Worm (Caenorhabditis elegans): ENCODE measurements around the gene Y50D7A.3.

Y50D7A.3 gene

DNA sequence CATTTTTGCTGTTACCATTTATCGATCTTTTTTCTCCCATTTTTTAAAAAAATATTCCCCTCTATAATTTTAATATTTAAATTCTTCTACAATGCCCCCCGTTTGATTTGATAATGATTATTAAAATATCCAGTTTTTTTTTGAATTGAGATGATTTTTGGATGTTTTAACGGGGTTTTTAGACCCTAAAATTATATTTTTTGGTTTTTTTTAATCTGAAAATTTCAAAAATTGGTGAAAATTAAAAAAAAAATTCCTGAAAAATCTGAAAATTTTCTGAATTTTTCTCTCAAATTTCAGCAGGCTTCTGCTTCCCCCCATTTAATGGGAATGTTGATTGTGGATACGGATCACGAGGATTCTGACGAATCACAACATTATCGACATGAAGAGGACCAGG, at the start of gene Y50D7A.3:
TSS of gene Y50D7A.3 (plus strand) at position 301 of the 400 bp plus-strand sequence.
- TF ChIP-seq unc-39 (tag; optimal IDR thresholded peaks at IDR 0.05) (no peak), nhr-6 (tag; optimal IDR thresholded peaks at IDR 0.05) (no peak), F44E2.7 (GFP tag; IDR thresholded peaks at IDR 0.05) (no peak), fkh-10 (GFP tag; optimal IDR thresholded peaks at IDR 0.05) (no peak), mdt-29 (GFP tag; IDR thresholded peaks at IDR 0.05) (no peak), ztf-7 (tag; optimal IDR thresholded peaks at IDR 0.05) (no peak), rbr-2 (tag; optimal IDR thresholded peaks at IDR 0.05) (no peak), lin-38 (GFP tag; IDR thresholded peaks at IDR 0.05) (no peak), duxl-1 (tag; optimal IDR thresholded peaks at IDR 0.05; ENCODE audit: poor library complexity) (no peak), spr-1 (tag; optimal IDR thresholded peaks at IDR 0.05) (no peak), spr-3 (GFP tag; optimal IDR thresholded peaks at IDR 0.05) (no peak), madf-9 (GFP tag; conservative IDR thresholded peaks at IDR 0.05) (no peak), nhr-77 (tag; optimal IDR thresholded peaks at IDR 0.05) (no peak), vab-7 (GFP tag; IDR thresholded peaks at IDR 0.05) (no peak), lsy-2 (tag; optimal IDR thresholded peaks at IDR 0.05) (no peak), tag-97 (GFP tag; IDR thresholded peaks at IDR 0.05) (no peak)

DNA sequence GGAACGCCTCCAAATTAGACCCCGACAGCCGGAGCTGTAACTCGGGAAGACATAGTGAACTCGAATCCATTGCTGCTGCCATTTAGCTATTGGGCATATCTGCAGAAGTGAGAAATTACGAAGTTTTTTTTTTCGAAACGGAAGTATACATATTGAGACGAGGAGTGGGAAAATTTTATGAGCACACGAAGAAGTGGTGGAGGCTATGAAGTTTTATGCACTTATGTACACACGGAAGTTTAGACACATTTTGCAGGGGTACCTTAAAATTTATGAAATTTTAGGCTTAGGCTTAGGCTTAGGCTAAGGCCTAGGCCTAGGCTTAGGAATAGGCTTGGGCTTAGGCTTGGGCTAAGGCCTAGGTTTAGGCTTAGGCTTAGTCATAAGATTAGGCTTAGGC, 47.3 kb upstream of the Y50D7A.3 start, which contains the start of gene W10C4.1:
TSS of gene W10C4.1 (minus strand) at position 101 of the 400 bp plus-strand sequence.
- no peak for TF ChIP-seq aha-1 (tag)
- TF ChIP-seq nhr-111 (GFP tag; optimal IDR thresholded peaks at IDR 0.05), result no peak
- TF ChIP-seq madf-9 (GFP tag; conservative IDR thresholded peaks at IDR 0.05), result no peak
- TF ChIP-seq pqm-1 (tag; optimal IDR thresholded peaks at IDR 0.05), result no peak
- no peak for TF ChIP-seq nhr-10 (tag; optimal IDR thresholded peaks at IDR 0.05)
- TF ChIP-seq lin-38 (GFP tag; IDR thresholded peaks at IDR 0.05), result no peak
- no peak for TF ChIP-seq ctbp-1 (GFP tag; IDR thresholded peaks at IDR 0.05)
- no peak for TF ChIP-seq F44E2.7 (GFP tag; IDR thresholded peaks at IDR 0.05)
- TF ChIP-seq tag-97 (GFP tag; IDR thresholded peaks at IDR 0.05), result no peak
- no peak for TF ChIP-seq nhr-237 (tag; optimal IDR thresholded peaks at IDR 0.05)
- no peak for TF ChIP-seq Y5F2A.4 (GFP tag; optimal IDR thresholded peaks at IDR 0.05)
- no peak for TF ChIP-seq Y105C5A.15 (GFP tag; IDR thresholded peaks at IDR 0.05)
- TF ChIP-seq snpc-1.2 (GFP tag; IDR thresholded peaks at IDR 0.05), result no peak
- TF ChIP-seq dmd-8 (GFP tag; IDR thresholded peaks at IDR 0.05), result no peak
- TF ChIP-seq mdl-1 (tag; optimal IDR thresholded peaks at IDR 0.05), result no peak

DNA sequence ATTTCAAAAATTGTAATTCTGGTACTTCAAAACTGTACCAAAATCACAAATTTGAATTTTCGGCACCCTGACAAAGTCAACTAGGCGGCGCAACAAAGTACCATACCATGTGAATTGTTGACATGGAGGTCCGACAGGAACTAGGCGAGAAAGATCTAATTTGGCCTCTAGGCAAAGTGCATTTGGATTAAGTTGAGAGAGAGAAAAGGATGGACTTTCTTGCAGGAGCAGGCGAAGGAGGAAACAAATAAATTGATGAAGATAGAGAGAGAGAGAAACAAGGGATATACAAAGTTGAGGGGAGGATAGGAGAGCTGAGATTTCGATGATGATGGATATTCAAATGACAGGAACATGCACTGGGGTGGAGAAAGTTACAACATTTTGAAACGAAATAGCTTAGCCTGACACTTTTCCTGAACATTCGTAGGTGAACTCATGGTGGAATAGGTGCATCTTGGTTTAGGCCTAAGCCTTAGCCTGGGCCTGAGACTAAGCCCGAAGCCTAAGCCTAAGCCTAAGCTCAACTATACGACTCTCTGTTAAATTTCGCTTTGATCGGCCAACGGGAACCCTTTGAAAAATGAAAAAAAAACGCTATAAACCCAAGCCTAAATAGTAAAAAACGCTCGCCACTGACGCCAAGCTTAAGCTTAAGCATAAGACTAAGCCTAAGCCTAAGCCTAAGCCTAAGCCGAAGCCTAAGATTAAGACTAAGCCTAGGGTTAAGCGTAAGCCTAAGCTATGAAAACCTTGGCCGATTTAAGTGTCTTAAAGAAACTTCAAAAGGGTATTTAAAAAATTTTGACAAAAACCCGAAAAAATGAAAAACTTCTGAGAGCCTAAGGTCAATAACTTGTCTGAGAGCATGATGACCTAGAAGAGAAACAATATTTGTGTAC, 45.3 kb upstream of the Y50D7A.3 start:
- TF ChIP-seq aha-1 (tag), result peak; percentile 94
- TF ChIP-seq nhr-42 (GFP tag; IDR thresholded peaks at IDR 0.05), result no peak
- TF ChIP-seq Y75B8A.6 (GFP tag; IDR thresholded peaks at IDR 0.05), result no peak

DNA sequence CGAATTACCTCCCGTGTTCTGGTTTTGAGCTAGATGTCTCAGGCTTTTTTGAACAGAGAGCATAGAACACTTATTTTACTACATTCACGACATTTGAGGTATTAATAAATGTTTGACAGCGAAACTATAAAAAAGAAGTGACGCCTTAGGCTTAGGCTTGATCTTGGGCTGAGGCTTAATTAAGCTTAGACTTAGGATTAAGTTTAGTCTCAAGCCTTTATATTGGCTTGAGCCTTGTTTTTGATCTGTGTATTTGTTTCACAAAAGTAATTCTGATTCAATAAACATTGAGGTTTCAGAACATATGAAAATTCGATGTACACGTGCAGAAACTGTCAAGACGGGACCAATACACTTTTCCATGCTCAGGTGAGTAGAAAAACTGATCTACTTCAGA, 44.6 kb upstream of the Y50D7A.3 start, which contains the start of gene klp-20:
TSS of gene klp-20 (plus strand) at position 298 of the 397 bp plus-strand sequence.
- TF ChIP-seq nhr-48 (tag; optimal IDR thresholded peaks at IDR 0.05) (no peak), F37D6.2 (tag; optimal IDR thresholded peaks at IDR 0.05) (no peak), zag-1 (tag; optimal IDR thresholded peaks at IDR 0.05) (no peak), fos-1 (tag; optimal IDR thresholded peaks at IDR 0.05) (no peak), R02D3.7 (tag; optimal IDR thresholded peaks at IDR 0.05) (no peak), jun-1 (tag; optimal IDR thresholded peaks at IDR 0.05) (no peak), daf-12 (tag; optimal IDR thresholded peaks at IDR 0.05) (no peak), php-3 (GFP tag; IDR thresholded peaks at IDR 0.05) (no peak), ztf-11 (tag; optimal IDR thresholded peaks at IDR 0.05) (no peak), ceh-20 (GFP tag; IDR thresholded peaks at IDR 0.05) (no peak)
